Worm (Caenorhabditis elegans): Measurements from ENCODE around the gene Y57G11B.5.
A peak's percentile ranks its signal among the peaks of the same experiment; 100 is the strongest.

Y57G11B.5 gene

DNA sequence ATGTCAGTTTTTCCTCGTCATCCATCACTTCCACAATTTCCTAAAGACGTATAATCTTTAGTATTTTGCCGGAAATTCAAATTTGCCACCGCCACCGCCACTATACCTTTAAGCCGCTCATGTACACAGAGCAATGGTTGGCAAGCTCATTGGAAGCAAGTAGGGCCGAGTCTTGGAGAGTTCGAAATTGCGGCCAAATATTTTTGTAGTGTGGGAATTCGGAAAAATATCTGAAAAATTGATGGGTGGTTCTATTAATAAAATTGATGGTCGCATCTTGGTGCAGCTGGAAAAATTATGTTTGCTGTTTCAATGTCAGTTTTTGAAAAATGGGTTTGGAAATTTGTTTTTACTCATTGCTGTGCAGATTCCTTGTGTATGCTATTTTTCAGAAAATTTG is 3.0 kb upstream of the Y57G11B.5 start:
- TF ChIP-seq ceh-13 (GFP tag; optimal IDR thresholded peaks at IDR 0.05), result no peak
- no peak for TF ChIP-seq sea-1 (GFP tag; conservative IDR thresholded peaks at IDR 0.05)
- no peak for TF ChIP-seq scrt-1 (GFP tag; IDR thresholded peaks at IDR 0.05)
- TF ChIP-seq ama-1 (optimal IDR thresholded peaks at IDR 0.05), result no peak
- TF ChIP-seq tra-4 (tag; optimal IDR thresholded peaks at IDR 0.05), result no peak
- no peak for TF ChIP-seq flt-1 (GFP tag; IDR thresholded peaks at IDR 0.05)
- no peak for TF ChIP-seq aly-1 (tag; optimal IDR thresholded peaks at IDR 0.05)
- no peak for TF ChIP-seq tbx-11 (GFP tag; IDR thresholded peaks at IDR 0.05)
- no peak for TF ChIP-seq hmbx-1 (tag; optimal IDR thresholded peaks at IDR 0.05)

DNA sequence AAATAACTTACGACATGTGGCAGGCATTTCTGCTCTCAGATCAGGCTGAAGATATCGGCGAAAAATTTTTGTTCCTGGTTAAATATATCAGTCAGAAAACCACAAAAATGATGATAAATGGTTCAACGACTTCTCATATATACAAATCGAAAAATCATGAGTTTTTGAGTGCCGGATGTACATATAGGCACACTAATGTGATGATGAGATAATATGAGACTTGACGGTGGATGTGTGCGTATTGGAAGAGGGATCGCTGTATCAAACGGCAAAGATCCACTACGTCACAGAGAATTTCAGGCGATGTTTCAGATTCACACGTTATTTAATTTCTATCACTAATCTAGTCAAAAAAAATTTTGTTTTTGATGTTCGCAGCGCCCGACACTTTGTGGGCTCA is 2.0 kb upstream of the Y57G11B.5 start, which contains the start of gene glb-34:
Gene glb-34, minus strand, starts transcription at position 101 of the 400 bp plus-strand sequence.
- TF ChIP-seq F13C5.2 (tag; optimal IDR thresholded peaks at IDR 0.05), result no peak
- no peak for TF ChIP-seq aly-1 (tag; optimal IDR thresholded peaks at IDR 0.05)
- no peak for TF ChIP-seq ceh-36 (tag; optimal IDR thresholded peaks at IDR 0.05)
- no peak for TF ChIP-seq sea-1 (GFP tag; conservative IDR thresholded peaks at IDR 0.05)
- no peak for TF ChIP-seq ceh-13 (GFP tag; optimal IDR thresholded peaks at IDR 0.05)

DNA sequence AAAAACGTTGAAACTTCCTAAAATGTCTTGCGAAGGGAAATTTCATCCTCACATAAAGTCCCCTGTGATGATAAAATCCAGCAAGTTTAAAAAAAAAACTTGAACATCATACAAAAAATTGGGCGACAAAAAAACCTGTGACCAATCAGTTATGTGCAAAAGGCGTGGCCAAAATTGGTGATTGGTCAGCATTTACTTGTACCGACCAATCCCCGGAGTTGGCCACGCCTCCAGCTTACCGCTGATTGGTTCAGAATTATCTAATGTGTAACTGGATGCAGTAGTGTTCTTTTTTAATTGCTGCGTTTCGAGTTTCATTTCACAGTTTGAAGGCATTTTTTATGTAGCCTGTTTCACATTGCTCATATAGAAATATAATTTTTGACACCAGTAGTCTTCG is 1.6 kb upstream of the Y57G11B.5 start:
- TF ChIP-seq aly-1 (tag; optimal IDR thresholded peaks at IDR 0.05) (no peak), ceh-36 (tag; optimal IDR thresholded peaks at IDR 0.05) (no peak), sea-1 (GFP tag; conservative IDR thresholded peaks at IDR 0.05) (no peak), hnd-1 (tag; optimal IDR thresholded peaks at IDR 0.05) (no peak), hmbx-1 (tag; optimal IDR thresholded peaks at IDR 0.05) (no peak), F13C5.2 (tag; optimal IDR thresholded peaks at IDR 0.05) (no peak), ceh-13 (GFP tag; optimal IDR thresholded peaks at IDR 0.05) (no peak), ama-1 (optimal IDR thresholded peaks at IDR 0.05) (no peak), B0310.2 (tag; optimal IDR thresholded peaks at IDR 0.05) (no peak), tbx-11 (GFP tag; IDR thresholded peaks at IDR 0.05) (no peak), ets-7 (tag; optimal IDR thresholded peaks at IDR 0.05) (no peak), scrt-1 (GFP tag; IDR thresholded peaks at IDR 0.05) (no peak), tra-4 (tag; optimal IDR thresholded peaks at IDR 0.05) (no peak), pes-1 (GFP tag; IDR thresholded peaks at IDR 0.05) (no peak), flt-1 (GFP tag; IDR thresholded peaks at IDR 0.05) (no peak), hmg-4 (GFP tag; optimal IDR thresholded peaks at IDR 0.05) (no peak)

DNA sequence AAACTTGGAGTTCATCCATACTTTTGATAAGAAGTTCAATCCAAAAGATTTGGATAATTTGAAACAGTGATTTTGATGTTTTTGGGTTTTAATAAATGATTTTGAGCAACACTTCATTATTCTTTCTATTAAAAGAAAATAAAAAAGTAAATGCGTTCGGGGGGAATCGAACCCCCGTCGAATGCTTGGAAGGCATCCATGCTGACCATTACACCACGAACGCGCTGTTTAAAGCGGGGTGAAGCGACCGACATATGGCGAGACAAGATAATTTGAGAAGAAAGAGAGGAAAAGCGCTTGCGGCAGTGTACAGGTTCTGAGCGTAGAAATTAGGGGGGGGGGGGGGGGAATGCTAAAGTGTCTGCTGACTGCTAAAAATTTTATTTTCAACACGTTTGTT is 1.9 kb downstream of the Y57G11B.5 start:
- TF ChIP-seq hnd-1 (tag; optimal IDR thresholded peaks at IDR 0.05) (peak; percentile 44), aly-1 (tag; optimal IDR thresholded peaks at IDR 0.05) (no peak), flt-1 (GFP tag; IDR thresholded peaks at IDR 0.05) (peak; percentile 64), pes-1 (GFP tag; IDR thresholded peaks at IDR 0.05) (no peak), scrt-1 (GFP tag; IDR thresholded peaks at IDR 0.05) (peak; percentile 73), F13C5.2 (tag; optimal IDR thresholded peaks at IDR 0.05) (peak; percentile 65), tbx-11 (GFP tag; IDR thresholded peaks at IDR 0.05) (peak; percentile 66; the same call in 1 of the 2 replicates), tbx-37 (GFP tag; conservative IDR thresholded peaks at IDR 0.05) (peak; percentile 74)

DNA sequence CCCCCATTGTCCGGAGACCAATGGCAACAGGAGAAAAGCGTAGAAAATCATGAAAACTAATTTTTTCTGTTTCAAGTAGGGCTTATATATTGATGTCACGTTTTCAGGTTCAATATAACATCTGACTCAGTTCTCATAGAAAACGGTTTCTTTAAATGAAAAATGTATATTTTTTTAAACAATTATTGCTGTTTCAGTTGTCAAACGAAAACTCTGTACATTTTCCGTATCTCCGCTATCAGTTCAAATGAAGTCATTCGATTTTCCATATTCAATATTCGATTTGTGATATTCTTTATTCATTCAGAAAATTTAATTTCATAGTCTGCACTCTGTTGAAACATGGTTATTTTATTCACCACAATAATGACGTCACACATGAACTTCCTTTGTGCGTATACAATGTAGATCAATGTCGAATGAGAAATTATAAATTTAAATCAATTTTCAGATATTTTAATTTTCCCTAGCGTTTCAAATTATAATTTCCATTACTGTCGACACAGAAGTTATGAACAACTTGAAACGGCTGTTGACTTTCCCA is 4.1 kb downstream of the Y57G11B.5 start, which contains the start of gene Y57G11B.8:
Gene Y57G11B.8, minus strand, starts transcription at position 51 of the 544 bp plus-strand sequence.
- no peak for TF ChIP-seq tra-4 (tag; optimal IDR thresholded peaks at IDR 0.05)
- no peak for TF ChIP-seq sea-1 (GFP tag; conservative IDR thresholded peaks at IDR 0.05)
- no peak for TF ChIP-seq tbx-37 (GFP tag; conservative IDR thresholded peaks at IDR 0.05)
- no peak for TF ChIP-seq B0310.2 (tag; optimal IDR thresholded peaks at IDR 0.05)
- TF ChIP-seq scrt-1 (GFP tag; IDR thresholded peaks at IDR 0.05), result no peak
- TF ChIP-seq ceh-13 (GFP tag; optimal IDR thresholded peaks at IDR 0.05), result no peak
- no peak for TF ChIP-seq pes-1 (GFP tag; IDR thresholded peaks at IDR 0.05)
- TF ChIP-seq ceh-36 (tag; optimal IDR thresholded peaks at IDR 0.05), result no peak
- TF ChIP-seq hnd-1 (tag; optimal IDR thresholded peaks at IDR 0.05), result no peak

DNA sequence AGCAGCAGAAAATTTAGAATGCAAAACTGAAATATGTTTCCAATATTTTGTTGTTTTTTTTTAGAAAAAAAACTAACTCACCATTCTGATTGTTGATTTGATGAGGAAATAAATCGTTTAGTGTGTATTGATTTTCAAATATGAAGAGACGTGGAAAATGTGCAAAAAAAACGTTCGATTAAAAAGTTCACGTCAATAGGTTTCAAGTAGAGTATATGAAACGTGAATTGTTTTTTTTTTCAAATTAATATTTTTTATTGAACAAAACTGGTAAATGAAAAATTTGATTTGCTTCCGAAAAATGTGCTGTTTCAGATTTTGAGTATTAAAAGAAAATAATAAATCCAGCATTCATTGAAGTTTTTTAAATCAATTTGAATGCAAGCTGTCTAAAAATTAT is 6.3 kb downstream of the Y57G11B.5 start, which contains the start of gene irld-18:
Gene irld-18, minus strand, starts transcription at position 101 of the 400 bp plus-strand sequence.
- TF ChIP-seq hmbx-1 (tag; optimal IDR thresholded peaks at IDR 0.05) (no peak), tbx-11 (GFP tag; IDR thresholded peaks at IDR 0.05) (no peak), B0310.2 (tag; optimal IDR thresholded peaks at IDR 0.05) (no peak)

DNA sequence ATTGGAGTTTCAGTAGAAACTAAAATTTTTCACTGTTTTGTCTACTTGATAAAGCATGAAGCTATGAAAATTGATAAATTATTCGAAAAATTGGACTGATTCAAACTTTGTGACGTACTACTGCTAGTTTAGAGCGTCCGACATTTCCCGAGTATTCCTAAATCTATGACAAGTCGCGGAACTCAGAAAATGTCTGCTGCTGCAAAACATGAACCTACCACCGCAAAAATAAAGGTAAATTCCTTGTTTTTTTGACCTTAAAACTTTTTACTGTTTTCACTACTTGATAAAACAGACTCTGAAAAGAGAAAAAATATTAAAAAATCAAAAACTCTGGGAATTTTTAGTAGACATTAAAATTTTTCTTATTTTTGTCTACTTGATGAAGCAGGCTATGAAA is 12.1 kb downstream of the Y57G11B.5 start:
- no peak for TF ChIP-seq tra-4 (tag; optimal IDR thresholded peaks at IDR 0.05)
- no peak for TF ChIP-seq tbx-11 (GFP tag; IDR thresholded peaks at IDR 0.05)
- no peak for TF ChIP-seq scrt-1 (GFP tag; IDR thresholded peaks at IDR 0.05)
- no peak for TF ChIP-seq aly-1 (tag; optimal IDR thresholded peaks at IDR 0.05)
- no peak for TF ChIP-seq hnd-1 (tag; optimal IDR thresholded peaks at IDR 0.05)
- no peak for TF ChIP-seq flt-1 (GFP tag; IDR thresholded peaks at IDR 0.05)
- no peak for TF ChIP-seq B0310.2 (tag; optimal IDR thresholded peaks at IDR 0.05)
- no peak for TF ChIP-seq tbx-37 (GFP tag; conservative IDR thresholded peaks at IDR 0.05)
- no peak for TF ChIP-seq hmbx-1 (tag; optimal IDR thresholded peaks at IDR 0.05)
- TF ChIP-seq sea-1 (GFP tag; conservative IDR thresholded peaks at IDR 0.05), result no peak
- no peak for TF ChIP-seq ceh-36 (tag; optimal IDR thresholded peaks at IDR 0.05)

DNA sequence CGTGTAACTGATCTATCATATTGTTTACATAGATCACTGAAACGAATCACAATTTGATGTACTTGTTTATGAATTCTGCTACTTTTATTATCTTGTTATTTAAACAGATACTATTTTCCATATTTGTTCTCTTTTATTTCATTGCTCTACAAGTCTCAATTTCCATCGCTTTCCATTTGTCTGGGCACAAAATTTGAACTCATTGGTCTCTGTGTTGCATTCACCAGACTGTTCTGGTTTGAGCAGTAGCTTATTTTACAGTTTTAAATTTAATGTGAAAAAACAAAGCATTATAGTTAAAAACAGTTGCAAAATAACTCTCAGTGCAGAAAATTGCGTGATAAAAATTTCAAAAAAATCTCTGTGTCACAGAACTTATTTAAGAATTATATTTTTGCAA is 13.0 kb downstream of the Y57G11B.5 start:
- no peak for TF ChIP-seq ets-7 (tag; optimal IDR thresholded peaks at IDR 0.05)
- TF ChIP-seq tra-4 (tag; optimal IDR thresholded peaks at IDR 0.05), result no peak
- no peak for TF ChIP-seq flt-1 (GFP tag; IDR thresholded peaks at IDR 0.05)
- TF ChIP-seq tbx-11 (GFP tag; IDR thresholded peaks at IDR 0.05), result no peak
- no peak for TF ChIP-seq B0310.2 (tag; optimal IDR thresholded peaks at IDR 0.05)
- no peak for TF ChIP-seq ama-1 (optimal IDR thresholded peaks at IDR 0.05)
- no peak for TF ChIP-seq F13C5.2 (tag; optimal IDR thresholded peaks at IDR 0.05)
- no peak for TF ChIP-seq hnd-1 (tag; optimal IDR thresholded peaks at IDR 0.05)
- no peak for TF ChIP-seq tbx-37 (GFP tag; conservative IDR thresholded peaks at IDR 0.05)
- no peak for TF ChIP-seq hmbx-1 (tag; optimal IDR thresholded peaks at IDR 0.05)
- TF ChIP-seq aly-1 (tag; optimal IDR thresholded peaks at IDR 0.05), result no peak
- TF ChIP-seq scrt-1 (GFP tag; IDR thresholded peaks at IDR 0.05), result no peak
- TF ChIP-seq sea-1 (GFP tag; conservative IDR thresholded peaks at IDR 0.05), result no peak
- TF ChIP-seq ceh-13 (GFP tag; optimal IDR thresholded peaks at IDR 0.05), result no peak
- TF ChIP-seq pes-1 (GFP tag; IDR thresholded peaks at IDR 0.05), result no peak
- no peak for TF ChIP-seq ceh-36 (tag; optimal IDR thresholded peaks at IDR 0.05)
- TF ChIP-seq hmg-4 (GFP tag; optimal IDR thresholded peaks at IDR 0.05), result no peak

Measured in whole organism, early embryonic.